Worm (Caenorhabditis elegans) whole organism, mixed stage, embryonic: ENCODE results near the gene ZK287.9.

Source experiments
- M03D4.4 ChIP-seq: sonication (generic microtip); optimal IDR thresholded peaks from 2 replicates; lab custom pipeline; 2017; ENCODE audit warnings: mild to moderate bottlenecking, missing genetic modification characterization, missing compliant biosample characterization
- drap-1 ChIP-seq: fragments of 200-800 bp; sonication (Bioruptor generic); optimal IDR thresholded peaks from 3 replicates; lab custom pipeline; 2018; ENCODE audit warnings: mild to moderate bottlenecking, missing genetic modification characterization, missing compliant biosample characterization
- elt-3 ChIP-seq: fragments of 150-350 bp; optimal IDR thresholded peaks from 2 replicates; lab custom pipeline; 2014; ENCODE audit warnings: missing biosample characterization, missing genetic modification characterization
- lsy-2 ChIP-seq: fragments of 150-350 bp; optimal IDR thresholded peaks from 2 replicates; lab custom pipeline; 2014; ENCODE audit warnings: missing biosample characterization, missing genetic modification characterization
- mls-2 ChIP-seq: sonication (generic microtip); optimal IDR thresholded peaks from 2 replicates; lab custom pipeline; 2016; ENCODE audit warnings: mild to moderate bottlenecking, missing genetic modification characterization, moderate library complexity, missing compliant biosample characterization
- nhr-2 ChIP-seq: fragments of 150-350 bp; optimal IDR thresholded peaks from 2 replicates; lab custom pipeline; 2014; ENCODE audit warnings: missing biosample characterization, missing genetic modification characterization
- nhr-237 ChIP-seq: fragments of 150-350 bp; optimal IDR thresholded peaks from 2 replicates; lab custom pipeline; 2014; ENCODE audit warnings: missing biosample characterization, missing genetic modification characterization
- nhr-28 ChIP-seq: fragments of 150-350 bp; optimal IDR thresholded peaks from 2 replicates; lab custom pipeline; 2014; ENCODE audit warnings: missing biosample characterization, missing genetic modification characterization
- nhr-76 ChIP-seq: sonication (generic microtip); optimal IDR thresholded peaks from 2 replicates; lab custom pipeline; 2017; ENCODE audit warnings: missing biosample characterization, missing genetic modification characterization
- snpc-4 ChIP-seq: fragments of 150-350 bp; optimal IDR thresholded peaks from 2 replicates; lab custom pipeline; 2014; ENCODE audit warnings: missing biosample characterization, missing genetic modification characterization
- unc-39 ChIP-seq: fragments of 150-350 bp; optimal IDR thresholded peaks from 2 replicates; lab custom pipeline; 2014; ENCODE audit warnings: missing biosample characterization, missing genetic modification characterization
- unc-62 ChIP-seq: fragments of 150-350 bp; optimal IDR thresholded peaks from 2 replicates; lab custom pipeline; 2014; ENCODE audit warnings: missing biosample characterization, missing genetic modification reagents, missing genetic modification characterization

DNA sequence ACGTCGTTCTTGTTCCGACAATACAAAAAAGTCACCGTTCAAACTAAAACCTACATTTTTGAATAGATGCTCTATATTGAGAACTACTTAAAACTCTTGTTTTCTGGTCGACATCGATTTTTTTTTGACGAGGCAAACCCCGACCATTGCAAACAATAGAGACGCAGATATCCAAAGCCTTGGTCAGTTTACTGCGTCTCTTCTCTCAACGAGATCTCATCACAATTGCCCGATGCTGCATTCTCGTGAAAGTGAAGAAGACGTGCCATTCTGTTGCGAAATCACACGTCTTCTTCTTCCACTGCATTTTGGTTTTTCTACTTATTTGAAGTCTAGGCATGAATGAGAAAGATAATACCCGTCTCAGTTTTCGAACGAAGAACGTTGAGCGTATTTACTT is 25.2 kb downstream of the ZK287.9 start:
- TF ChIP-seq M03D4.4 (tag; lab: Kevin White, UChicago) (no peak), drap-1 (no peak), nhr-76 (tag; lab: Kevin White, UChicago) (no peak), unc-39 (no peak), snpc-4 (no peak), lsy-2 (tag; lab: Kevin White, UChicago) (peak; percentile 3), nhr-28 (tag; lab: Kevin White, UChicago) (no peak), elt-3 (tag; lab: Kevin White, UChicago) (no peak), mls-2 (tag; lab: Kevin White, UChicago) (no peak), nhr-237 (tag; lab: Kevin White, UChicago) (peak; percentile 18), unc-62 (no peak), nhr-2 (no peak)
